Worm (Caenorhabditis elegans) whole organism, late embryonic: Measurements from ENCODE around the gene F44A2.3.

Source experiments
- C08G9.2 ChIP-seq: sonication (generic microtip); optimal IDR thresholded peaks from 2 replicates; lab custom pipeline; 2016; ENCODE audit warnings: mild to moderate bottlenecking, missing genetic modification characterization, moderate library complexity, missing compliant biosample characterization
- C38D4.7 ChIP-seq: fragments of 200-800 bp; sonication (Bioruptor generic); optimal IDR thresholded peaks from 2 replicates; lab custom pipeline; 2018; ENCODE audit warnings: mild to moderate bottlenecking, missing genetic modification characterization, moderate library complexity, missing compliant biosample characterization
- Y22D7AL.16 ChIP-seq: sonication (generic microtip); optimal IDR thresholded peaks from 2 replicates; lab custom pipeline; 2016; ENCODE audit warnings: missing genetic modification characterization, missing compliant biosample characterization
- ama-1 ChIP-seq: fragments of 150-350 bp; optimal IDR thresholded peaks from 2 replicates; lab custom pipeline; 2014
- ceh-18 ChIP-seq: sonication (generic microtip); optimal IDR thresholded peaks from 2 replicates; lab custom pipeline; 2016; ENCODE audit warnings: missing genetic modification characterization, missing compliant biosample characterization
- ceh-19 ChIP-seq: fragments of 200-800 bp; sonication (Bioruptor generic); optimal IDR thresholded peaks from 2 replicates; lab custom pipeline; 2018; ENCODE audit warnings: mild to moderate bottlenecking, missing genetic modification characterization, missing compliant biosample characterization
- ceh-22 ChIP-seq: sonication (generic microtip); optimal IDR thresholded peaks from 2 replicates; lab custom pipeline; 2017; ENCODE audit warnings: missing biosample characterization, missing genetic modification characterization
- ceh-24 ChIP-seq: sonication (generic microtip); optimal IDR thresholded peaks from 2 replicates; lab custom pipeline; 2016; ENCODE audit warnings: mild to moderate bottlenecking, missing genetic modification characterization, missing compliant biosample characterization
- ceh-34 ChIP-seq: sonication (generic microtip); optimal IDR thresholded peaks from 2 replicates; lab custom pipeline; 2016; ENCODE audit warnings: mild to moderate bottlenecking, missing genetic modification characterization, missing compliant biosample characterization
- ceh-45 ChIP-seq: fragments of 200-800 bp; sonication (Bioruptor generic); IDR thresholded peaks from 2 replicates; pipeline ENCODE4 v1.3.6; 2022; ENCODE audit warnings: missing genetic modification reagents, missing genetic modification characterization, missing compliant biosample characterization
- ceh-48 ChIP-seq: sonication (generic microtip); optimal IDR thresholded peaks from 2 replicates; lab custom pipeline; 2016; ENCODE audit warnings: missing genetic modification characterization, inconsistent platforms, missing compliant biosample characterization
- che-1 ChIP-seq: sonication (generic microtip); optimal IDR thresholded peaks from 2 replicates; lab custom pipeline; 2016; ENCODE audit warnings: mild to moderate bottlenecking, missing genetic modification characterization, missing compliant biosample characterization
- dmd-4 ChIP-seq: sonication (generic microtip); optimal IDR thresholded peaks from 2 replicates; lab custom pipeline; 2016; ENCODE audit warnings: borderline replicate concordance, missing genetic modification characterization, missing compliant biosample characterization
- elt-4 ChIP-seq: sonication (generic microtip); optimal IDR thresholded peaks from 2 replicates; lab custom pipeline; 2016; ENCODE audit warnings: missing genetic modification characterization, missing compliant biosample characterization
- ets-4 ChIP-seq: sonication (generic microtip); optimal IDR thresholded peaks from 2 replicates; lab custom pipeline; 2016; ENCODE audit warnings: missing genetic modification characterization, missing compliant biosample characterization
- fax-1 ChIP-seq: sonication (generic microtip); optimal IDR thresholded peaks from 2 replicates; lab custom pipeline; 2016; ENCODE audit warnings: missing genotype, missing genetic modification characterization, missing compliant biosample characterization
- hlh-15 ChIP-seq: sonication (generic microtip); optimal IDR thresholded peaks from 2 replicates; lab custom pipeline; 2016; ENCODE audit warnings: missing genetic modification characterization, missing compliant biosample characterization
- hlh-30 ChIP-seq: sonication (generic microtip); optimal IDR thresholded peaks from 2 replicates; lab custom pipeline; 2017; ENCODE audit warnings: antibody characterized with exemption, missing genetic modification characterization, missing compliant biosample characterization; ENCODE audit not compliant: insufficient read depth
- hlh-8 ChIP-seq: sonication (generic microtip); optimal IDR thresholded peaks from 2 replicates; lab custom pipeline; 2016; ENCODE audit warnings: missing genotype, missing genetic modification characterization, missing compliant biosample characterization
- lim-6 ChIP-seq: sonication (generic microtip); optimal IDR thresholded peaks from 2 replicates; lab custom pipeline; 2016; ENCODE audit warnings: missing genetic modification characterization, missing compliant biosample characterization
- lin-11 ChIP-seq: fragments of 200-800 bp; sonication (Bioruptor generic); optimal IDR thresholded peaks from 2 replicates; lab custom pipeline; 2018; ENCODE audit warnings: mild to moderate bottlenecking, missing genetic modification characterization, missing compliant biosample characterization
- madf-2 ChIP-seq: sonication (generic microtip); optimal IDR thresholded peaks from 2 replicates; lab custom pipeline; 2017; ENCODE audit warnings: missing genetic modification characterization, missing compliant biosample characterization
- nhr-11 ChIP-seq: fragments of 150-350 bp; optimal IDR thresholded peaks from 2 replicates; lab custom pipeline; 2014; ENCODE audit warnings: missing biosample characterization, missing genetic modification characterization
- nhr-232 ChIP-seq: sonication (generic microtip); optimal IDR thresholded peaks from 2 replicates; lab custom pipeline; 2016; ENCODE audit warnings: missing genetic modification characterization, missing compliant biosample characterization
- odd-2 ChIP-seq: sonication (generic microtip); optimal IDR thresholded peaks from 2 replicates; lab custom pipeline; 2017; ENCODE audit warnings: antibody characterized with exemption, mild to moderate bottlenecking, missing genetic modification characterization, missing compliant biosample characterization
- pag-3 ChIP-seq: sonication (generic microtip); optimal IDR thresholded peaks from 2 replicates; lab custom pipeline; 2016; ENCODE audit warnings: missing compliant biosample characterization, missing genetic modification characterization, borderline replicate concordance
- pat-9 ChIP-seq: fragments of 200-800 bp; sonication (Bioruptor generic); optimal IDR thresholded peaks from 2 replicates; lab custom pipeline; 2018; ENCODE audit warnings: mild to moderate bottlenecking, missing genetic modification characterization, moderate library complexity, missing compliant biosample characterization
- pha-4 ChIP-seq: fragments of 150-350 bp; optimal IDR thresholded peaks from 2 replicates; lab custom pipeline; 2018; ENCODE audit warnings: missing biosample characterization, missing genetic modification reagents, missing genetic modification characterization
- pqm-1 ChIP-seq: sonication (generic microtip); optimal IDR thresholded peaks from 2 replicates; lab custom pipeline; 2016; ENCODE audit warnings: missing genetic modification characterization, missing compliant biosample characterization
- ref-2 ChIP-seq: sonication (generic microtip); optimal IDR thresholded peaks from 2 replicates; lab custom pipeline; 2016; ENCODE audit warnings: missing genetic modification characterization, missing compliant biosample characterization
- syd-9 ChIP-seq: sonication (generic microtip); optimal IDR thresholded peaks from 2 replicates; lab custom pipeline; 2016; ENCODE audit warnings: mild to moderate bottlenecking, missing genetic modification characterization, moderate library complexity, missing compliant biosample characterization
- tbx-2 ChIP-seq: sonication (generic microtip); optimal IDR thresholded peaks from 2 replicates; lab custom pipeline; 2016; ENCODE audit warnings: missing genetic modification characterization, missing compliant biosample characterization
- unc-3 ChIP-seq, 2 experiments: fragments of 200-800 bp in 1 of 2; sonication (Bioruptor generic) in 1 of 2; sonication (generic microtip) in 1 of 2; conservative IDR thresholded peaks in 1 of 2; optimal IDR thresholded peaks in 1 of 2; 2 replicates each; pipeline versions ENCODE4 v1.3.6 to Lab custom; 2016 to 2022; ENCODE audit warnings: missing compliant biosample characterization in 2 of 2, missing genetic modification characterization in 2 of 2, missing genetic modification reagents in 1 of 2
- unc-42 ChIP-seq: sonication (generic microtip); optimal IDR thresholded peaks from 2 replicates; lab custom pipeline; 2016; ENCODE audit warnings: missing genotype, missing genetic modification characterization, missing compliant biosample characterization
- unc-55 ChIP-seq: sonication (generic microtip); optimal IDR thresholded peaks from 2 replicates; lab custom pipeline; 2017; ENCODE audit warnings: missing biosample characterization, missing genetic modification reagents, missing genetic modification characterization
- zip-5 ChIP-seq: sonication (generic microtip); optimal IDR thresholded peaks from 2 replicates; lab custom pipeline; 2016; ENCODE audit warnings: missing genetic modification characterization, missing compliant biosample characterization
- ztf-16 ChIP-seq: sonication (generic microtip); optimal IDR thresholded peaks from 2 replicates; lab custom pipeline; 2017; ENCODE audit warnings: missing genetic modification characterization, missing compliant biosample characterization

Gene F44A2.3

ce11 chrV:9329245-9329979, 24.2 kb downstream of the F44A2.3 start:
- no peak for TF ChIP-seq syd-9 (tag; lab: Kevin White, UChicago)
- TF ChIP-seq C08G9.2 (tag; lab: Kevin White, UChicago) = no peak
- no peak for TF ChIP-seq pha-4
- no peak for TF ChIP-seq unc-55 (GFP tag; lab: Kevin White, UChicago)
- no peak for TF ChIP-seq lim-6 (tag; lab: Kevin White, UChicago)
- no peak for TF ChIP-seq ets-4 (tag; lab: Kevin White, UChicago)
- no peak for TF ChIP-seq ceh-24 (tag; lab: Kevin White, UChicago)
- TF ChIP-seq hlh-8 (tag; lab: Kevin White, UChicago) = no peak
- TF ChIP-seq unc-3 (GFP tag; conservative IDR thresholded peaks at IDR 0.05; lab: Robert Waterston, UW) = no peak
- TF ChIP-seq unc-3 (tag; optimal IDR thresholded peaks at IDR 0.05; lab: Kevin White, UChicago) = no peak
- no peak for TF ChIP-seq hlh-30 (tag; lab: Kevin White, UChicago)
- no peak for TF ChIP-seq pqm-1 (tag; lab: Kevin White, UChicago)
- no peak for TF ChIP-seq zip-5 (tag; lab: Kevin White, UChicago)

- TF ChIP-seq ceh-18 (tag; lab: Kevin White, UChicago) (no peak), ceh-22 (no peak), elt-4 (tag; lab: Kevin White, UChicago) (no peak), ceh-45 (GFP tag; lab: Robert Waterston, UW) (no peak), ztf-16 (tag; lab: Kevin White, UChicago) (no peak), hlh-8 (tag; lab: Kevin White, UChicago) (no peak), pat-9 (no peak), tbx-2 (no peak), ceh-48 (tag; lab: Kevin White, UChicago) (no peak), ceh-34 (no peak), ama-1 (lab: Kevin White, UChicago) (no peak), fax-1 (tag; lab: Kevin White, UChicago) (no peak), nhr-11 (tag; lab: Kevin White, UChicago) (no peak), dmd-4 (tag; lab: Kevin White, UChicago) (no peak), ets-4 (tag; lab: Kevin White, UChicago) (no peak), hlh-30 (tag; lab: Kevin White, UChicago) (no peak), ceh-19 (GFP tag; lab: Kevin White, UChicago) (no peak), nhr-232 (no peak), Y22D7AL.16 (tag; lab: Kevin White, UChicago) (no peak), pag-3 (no peak)
- TF ChIP-seq, all 69 proteins: peak for 0
Observed at ce11 chrV:9332611-9333315, 27.5 kb downstream of the F44A2.3 start.

- no peak for TF ChIP-seq ref-2 (tag; lab: Kevin White, UChicago)
- no peak for TF ChIP-seq lim-6 (tag; lab: Kevin White, UChicago)
- TF ChIP-seq, all 69 proteins: peak for 0
Observed at ce11 chrV:9333316-9334048, 28.3 kb downstream of the F44A2.3 start, which contains the start of gene acl-14. acl-14 (minus strand) TSS chrV:9333631.

- TF ChIP-seq dmd-4 (tag; lab: Kevin White, UChicago) (no peak), hlh-30 (tag; lab: Kevin White, UChicago) (no peak), madf-2 (tag; lab: Kevin White, UChicago) (no peak), unc-42 (tag; lab: Kevin White, UChicago) (no peak), unc-3 (GFP tag; conservative IDR thresholded peaks at IDR 0.05; lab: Robert Waterston, UW) (no peak), unc-3 (tag; optimal IDR thresholded peaks at IDR 0.05; lab: Kevin White, UChicago) (no peak), syd-9 (tag; lab: Kevin White, UChicago) (no peak), hlh-15 (tag; lab: Kevin White, UChicago) (no peak), C38D4.7 (no peak), odd-2 (tag; lab: Kevin White, UChicago) (no peak), ceh-45 (GFP tag; lab: Robert Waterston, UW) (no peak), che-1 (no peak), lin-11 (no peak), ref-2 (tag; lab: Kevin White, UChicago) (no peak)
Observed at ce11 chrV:9334216-9334615, 29.0 kb downstream of the F44A2.3 start, which contains the start of gene ucp-4. ucp-4 (plus strand) TSS chrV:9334298.
